Fruit fly (Drosophila melanogaster): ENCODE measurements around the gene GstD11.

DNA sequence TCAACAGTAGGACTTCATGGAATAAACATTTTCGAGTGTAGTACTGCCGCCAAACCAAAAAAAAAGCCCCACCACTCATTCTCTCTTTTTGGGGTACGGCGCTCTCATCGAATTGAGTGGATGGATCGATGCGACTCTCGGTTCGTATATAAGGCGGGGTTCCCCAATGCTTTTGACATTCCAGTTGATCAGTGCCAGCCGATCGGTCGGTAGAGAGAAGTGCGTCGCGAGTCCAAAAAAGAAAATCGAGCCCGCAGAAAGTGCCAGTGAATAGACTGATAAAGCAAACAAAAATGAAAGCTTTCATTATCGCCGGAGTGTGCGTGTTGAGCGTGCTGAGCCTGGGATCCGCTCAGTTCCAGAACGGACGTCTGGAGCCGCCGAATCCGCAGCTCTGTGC is 23.3 kb upstream of the GstD11 start, which contains the start of gene CG4115:
- TF ChIP-seq psq (optimal IDR thresholded peaks at IDR 0.05): no peak
- TF ChIP-seq pan (optimal IDR thresholded peaks at IDR 0.05): no peak
- TF ChIP-seq CG8478 (optimal IDR thresholded peaks at IDR 0.05): no peak
- no peak for TF ChIP-seq EcR (GFP tag; optimal IDR thresholded peaks at IDR 0.05)
